Fruit fly (Drosophila melanogaster): Measurements from ENCODE around the gene CG14194.

DNA sequence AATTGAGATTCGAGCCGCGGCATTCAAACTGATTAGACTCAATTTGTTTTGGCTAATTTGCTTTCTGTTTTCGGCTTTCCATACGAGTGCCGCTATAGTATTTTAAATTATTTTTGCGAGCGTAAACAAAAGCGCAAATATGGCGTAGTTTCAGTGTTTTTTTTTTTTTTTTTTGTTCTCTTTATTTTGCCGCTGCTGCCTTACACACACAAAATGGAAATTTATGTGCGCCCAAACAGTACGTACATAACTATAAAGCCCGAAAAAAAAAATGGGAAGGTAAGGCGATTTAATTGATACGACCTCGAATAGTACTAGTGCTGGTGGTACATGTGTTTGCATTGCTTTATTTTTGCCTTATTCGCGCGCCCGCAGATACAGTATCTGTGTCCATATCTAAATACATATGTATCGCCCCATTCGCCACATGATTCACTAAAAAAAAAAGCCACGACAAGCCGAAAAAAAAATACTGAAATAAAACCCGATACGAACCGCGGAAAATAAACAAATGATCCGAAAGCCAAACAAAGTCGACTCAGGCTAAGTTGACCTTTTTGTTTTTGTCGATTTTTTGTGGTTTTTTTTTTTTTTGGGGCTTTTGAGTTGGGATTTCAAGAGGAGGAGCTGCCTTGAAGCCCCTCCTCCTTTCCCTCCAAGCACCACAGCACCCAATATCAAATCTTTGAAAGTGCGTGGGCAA, 45.3 kb upstream of the CG14194 start:
- no peak for TF ChIP-seq Hr83 (GFP tag; optimal IDR thresholded peaks at IDR 0.05; ENCODE audit: poor library complexity, severe bottlenecking)
- TF ChIP-seq Jra (GFP tag; optimal IDR thresholded peaks at IDR 0.05) = peak; percentile 26
- no peak for TF ChIP-seq Dfd (GFP tag; optimal IDR thresholded peaks at IDR 0.05)
- TF ChIP-seq dmrt93B (GFP tag; optimal IDR thresholded peaks at IDR 0.05) = no peak
- no peak for TF ChIP-seq tai (GFP tag; optimal IDR thresholded peaks at IDR 0.05)
- no peak for TF ChIP-seq CG32264 (GFP tag; optimal IDR thresholded peaks at IDR 0.05)

Measured in whole organism, wandering third instar larva.